Worm (Caenorhabditis elegans): ENCODE results near the gene acsd-1.

- no peak for TF ChIP-seq flt-1 (GFP tag; IDR thresholded peaks at IDR 0.05)
- no peak for TF ChIP-seq tab-1 (GFP tag; IDR thresholded peaks at IDR 0.05)
- TF ChIP-seq klf-2 (GFP tag; conservative IDR thresholded peaks at IDR 0.05) = no peak
- no peak for TF ChIP-seq ztf-29 (GFP tag; IDR thresholded peaks at IDR 0.05)
- no peak for TF ChIP-seq T22C8.4 (GFP tag; IDR thresholded peaks at IDR 0.05)
- TF ChIP-seq ref-1 (GFP tag; conservative IDR thresholded peaks at IDR 0.05) = no peak
- TF ChIP-seq med-1 (GFP tag; optimal IDR thresholded peaks at IDR 0.05; ENCODE audit: insufficient read depth) = no peak
Measured at ce11 chrIII:1081101-1081500, 35.2 kb upstream of the acsd-1 start, which contains the start of gene par-2.

Data from whole organism, midembryonic.